Worm (Caenorhabditis elegans) whole organism, L4 larva: Measurements from ENCODE around the gene nhr-175.

Experiments
- F37D6.2 ChIP-seq: sonication (generic microtip); optimal IDR thresholded peaks from 2 replicates; lab custom pipeline; 2016; ENCODE audit warnings: mild to moderate bottlenecking, missing genetic modification characterization, missing compliant biosample characterization
- F49E8.2 ChIP-seq: sonication (generic microtip); optimal IDR thresholded peaks from 2 replicates; lab custom pipeline; 2016; ENCODE audit warnings: missing compliant biosample characterization, mild to moderate bottlenecking, missing genetic modification characterization, borderline replicate concordance
- T20F7.1 ChIP-seq: fragments of 200-800 bp; sonication (Bioruptor generic); optimal IDR thresholded peaks from 2 replicates; lab custom pipeline; 2018; ENCODE audit warnings: mild to moderate bottlenecking, missing genetic modification characterization, missing compliant biosample characterization
- T26A8.4 ChIP-seq: fragments of 200-800 bp; sonication (Bioruptor generic); IDR thresholded peaks from 2 replicates; pipeline ENCODE4 v1.3.6; 2022; ENCODE audit warnings: missing genetic modification characterization, missing compliant biosample characterization
- Y105C5A.15 ChIP-seq: fragments of 200-800 bp; sonication (Bioruptor generic); IDR thresholded peaks from 2 replicates; pipeline ENCODE4 v1.3.6; 2022; ENCODE audit warnings: missing genetic modification characterization, missing compliant biosample characterization
- Y75B8A.6 ChIP-seq: fragments of 200-800 bp; sonication (Bioruptor generic); IDR thresholded peaks from 2 replicates; pipeline ENCODE4 v1.3.6; 2022; ENCODE audit warnings: missing genetic modification reagents, missing genetic modification characterization, missing compliant biosample characterization
- ZK337.2 ChIP-seq: fragments of 200-800 bp; sonication (Bioruptor generic); IDR thresholded peaks from 2 replicates; pipeline ENCODE4 v1.3.6; 2022; ENCODE audit warnings: missing genetic modification reagents, missing genetic modification characterization, missing compliant biosample characterization
- aha-1 ChIP-seq: fragments of 150-350 bp; peaks from one replicate; lab custom pipeline; 2014; ENCODE audit warnings: missing biosample characterization, missing genetic modification characterization
- arid-1 ChIP-seq: fragments of 200-800 bp; sonication (Bioruptor generic); conservative IDR thresholded peaks from 2 replicates; pipeline ENCODE4 v1.3.6; 2022; ENCODE audit warnings: missing genetic modification reagents, missing genetic modification characterization, missing compliant biosample characterization
- attf-4 ChIP-seq: sonication (generic microtip); optimal IDR thresholded peaks from 3 replicates; lab custom pipeline; 2017; ENCODE audit warnings: missing biosample characterization, missing genetic modification characterization
- ceh-20 ChIP-seq: fragments of 200-800 bp; sonication (Bioruptor generic); IDR thresholded peaks from 2 replicates; pipeline ENCODE4 v1.3.6; 2022; ENCODE audit warnings: missing genetic modification reagents, missing genetic modification characterization, missing compliant biosample characterization
- ceh-28 ChIP-seq: fragments of 150-350 bp; optimal IDR thresholded peaks from 2 replicates; lab custom pipeline; 2014; ENCODE audit warnings: missing biosample characterization, missing genetic modification reagents, missing genetic modification characterization
- ceh-44 ChIP-seq: fragments of 200-800 bp; sonication (Bioruptor generic); IDR thresholded peaks from 2 replicates; pipeline ENCODE4 v1.3.6; 2022; ENCODE audit warnings: missing genetic modification reagents, missing genetic modification characterization, missing compliant biosample characterization
- cey-2 ChIP-seq: sonication (generic microtip); optimal IDR thresholded peaks from 3 replicates; lab custom pipeline; 2017; ENCODE audit warnings: missing genetic modification characterization, mild to moderate bottlenecking, missing compliant biosample characterization, antibody characterized with exemption, borderline replicate concordance; ENCODE audit not compliant: insufficient read depth
- ctbp-1 ChIP-seq: fragments of 200-800 bp; sonication (Bioruptor generic); IDR thresholded peaks from 2 replicates; pipeline ENCODE4 v1.3.6; 2022; ENCODE audit warnings: missing genetic modification reagents, missing genetic modification characterization, missing compliant biosample characterization
- daf-12 ChIP-seq: fragments of 150-350 bp; optimal IDR thresholded peaks from 2 replicates; lab custom pipeline; 2014; ENCODE audit warnings: missing biosample characterization, missing genetic modification reagents, missing genetic modification characterization
- duxl-1 ChIP-seq: sonication (generic microtip); optimal IDR thresholded peaks from 2 replicates; lab custom pipeline; 2016; ENCODE audit warnings: mild to moderate bottlenecking, missing genetic modification characterization, moderate library complexity, missing compliant biosample characterization; ENCODE audit not compliant: poor library complexity
- dve-1 ChIP-seq: sonication (generic microtip); optimal IDR thresholded peaks from 2 replicates; lab custom pipeline; 2017; ENCODE audit warnings: antibody characterized with exemption, mild to moderate bottlenecking, missing genetic modification characterization, missing compliant biosample characterization; ENCODE audit not compliant: insufficient read depth
- egl-43 ChIP-seq: fragments of 200-800 bp; sonication (Bioruptor generic); IDR thresholded peaks from 2 replicates; pipeline ENCODE4 v1.3.6; 2022; ENCODE audit warnings: missing genetic modification reagents, missing genetic modification characterization, missing compliant biosample characterization
- fkh-10 ChIP-seq: fragments of 150-350 bp; optimal IDR thresholded peaks from 2 replicates; lab custom pipeline; 2014; ENCODE audit warnings: missing biosample characterization, missing genetic modification reagents, missing genetic modification characterization
- fos-1 ChIP-seq: fragments of 150-350 bp; optimal IDR thresholded peaks from 2 replicates; lab custom pipeline; 2014; ENCODE audit warnings: missing biosample characterization, missing genetic modification characterization
- gei-8 ChIP-seq: fragments of 200-800 bp; sonication (Bioruptor generic); optimal IDR thresholded peaks from 2 replicates; lab custom pipeline; 2018; ENCODE audit warnings: mild to moderate bottlenecking, missing genetic modification characterization, missing compliant biosample characterization
- hlh-11 ChIP-seq: fragments of 200-800 bp; sonication (Bioruptor generic); optimal IDR thresholded peaks from 2 replicates; lab custom pipeline; 2018; ENCODE audit warnings: mild to moderate bottlenecking, missing genetic modification characterization, missing compliant biosample characterization
- lin-1 ChIP-seq: fragments of 200-800 bp; sonication (Bioruptor generic); IDR thresholded peaks from 2 replicates; pipeline ENCODE4 v1.3.6; 2022; ENCODE audit warnings: missing genetic modification reagents, missing genetic modification characterization, missing compliant biosample characterization
- lin-29 ChIP-seq: fragments of 200-800 bp; sonication (Bioruptor generic); IDR thresholded peaks from 2 replicates; pipeline ENCODE4 v1.3.6; 2022; ENCODE audit warnings: missing genetic modification reagents, missing genetic modification characterization, missing compliant biosample characterization
- lin-39 ChIP-seq: fragments of 150-350 bp; optimal IDR thresholded peaks from 2 replicates; lab custom pipeline; 2014; ENCODE audit warnings: missing biosample characterization, missing genetic modification reagents, missing genetic modification characterization
- lir-3 ChIP-seq: sonication (generic microtip); optimal IDR thresholded peaks from 2 replicates; lab custom pipeline; 2016; ENCODE audit warnings: mild to moderate bottlenecking, missing genetic modification characterization, missing compliant biosample characterization
- lsy-2 ChIP-seq, 2 experiments: fragments of 150-350 bp in 1 of 2; sonication (generic microtip) in 1 of 2; optimal IDR thresholded peaks; 2 replicates each; lab custom pipeline; 2014 to 2017; ENCODE audit warnings: missing biosample characterization in 2 of 2, missing genetic modification characterization in 2 of 2
- mdl-1 ChIP-seq, 2 experiments: fragments of 150-350 bp in 1 of 2; sonication (generic microtip) in 1 of 2; optimal IDR thresholded peaks; 2 replicates each; lab custom pipeline; 2014 to 2017; ENCODE audit warnings: missing biosample characterization in 2 of 2, missing genetic modification characterization in 2 of 2
- mdt-29 ChIP-seq: fragments of 200-800 bp; sonication (Bioruptor generic); IDR thresholded peaks from 2 replicates; pipeline ENCODE4 v1.3.6; 2022; ENCODE audit warnings: missing genetic modification reagents, missing genetic modification characterization, missing compliant biosample characterization
- mes-2 ChIP-seq: sonication (generic microtip); optimal IDR thresholded peaks from 2 replicates; lab custom pipeline; 2016; ENCODE audit warnings: missing genotype, mild to moderate bottlenecking, missing genetic modification characterization, missing compliant biosample characterization; ENCODE audit not compliant: poor library complexity, severe bottlenecking
- mxl-2 ChIP-seq: fragments of 200-800 bp; sonication (Bioruptor generic); conservative IDR thresholded peaks from 2 replicates; pipeline ENCODE4 v1.3.6; 2022; ENCODE audit warnings: missing genetic modification reagents, missing genetic modification characterization, missing compliant biosample characterization
- nhr-10 ChIP-seq: fragments of 150-350 bp; optimal IDR thresholded peaks from 2 replicates; lab custom pipeline; 2014; ENCODE audit warnings: missing biosample characterization, missing genetic modification characterization
- nhr-111 ChIP-seq: fragments of 200-800 bp; sonication (Bioruptor generic); optimal IDR thresholded peaks from 2 replicates; lab custom pipeline; 2018; ENCODE audit warnings: mild to moderate bottlenecking, missing genetic modification characterization, missing compliant biosample characterization
- nhr-25 ChIP-seq: sonication (generic microtip); optimal IDR thresholded peaks from 2 replicates; lab custom pipeline; 2017; ENCODE audit warnings: missing genetic modification characterization, mild to moderate bottlenecking, missing compliant biosample characterization, antibody characterized with exemption, moderate library complexity, borderline replicate concordance; ENCODE audit not compliant: insufficient read depth
- nhr-28 ChIP-seq: fragments of 150-350 bp; optimal IDR thresholded peaks from 2 replicates; lab custom pipeline; 2014; ENCODE audit warnings: missing biosample characterization, missing genetic modification characterization
- nhr-41 ChIP-seq: fragments of 200-800 bp; sonication (Bioruptor generic); IDR thresholded peaks from 2 replicates; pipeline ENCODE4 v1.3.6; 2022; ENCODE audit warnings: missing genetic modification reagents, missing genetic modification characterization, missing compliant biosample characterization
- nhr-48 ChIP-seq: sonication (generic microtip); optimal IDR thresholded peaks from 2 replicates; lab custom pipeline; 2016; ENCODE audit warnings: mild to moderate bottlenecking, missing genetic modification characterization, missing compliant biosample characterization
- nhr-6 ChIP-seq: fragments of 150-350 bp; optimal IDR thresholded peaks from 2 replicates; lab custom pipeline; 2014; ENCODE audit warnings: missing biosample characterization, missing genetic modification characterization
- pha-4 ChIP-seq, 2 experiments: fragments of 150-350 bp in 1 of 2; fragments of 200-800 bp in 1 of 2; sonication (Bioruptor generic) in 1 of 2; IDR thresholded peaks in 1 of 2; optimal IDR thresholded peaks in 1 of 2; 2 replicates each; pipeline versions ENCODE4 v1.3.6 to Lab custom; 2014 to 2022; ENCODE audit warnings: missing genetic modification characterization in 2 of 2, missing genetic modification reagents in 2 of 2, missing biosample characterization in 1 of 2, missing compliant biosample characterization in 1 of 2
- php-3 ChIP-seq: fragments of 200-800 bp; sonication (Bioruptor generic); IDR thresholded peaks from 2 replicates; pipeline ENCODE4 v1.3.6; 2022; ENCODE audit warnings: missing genetic modification reagents, missing genetic modification characterization, missing compliant biosample characterization
- rbr-2 ChIP-seq: sonication (generic microtip); optimal IDR thresholded peaks from 2 replicates; lab custom pipeline; 2016; ENCODE audit warnings: missing genotype, missing genetic modification characterization, missing compliant biosample characterization
- skn-1 ChIP-seq: fragments of 150-350 bp; optimal IDR thresholded peaks from 2 replicates; lab custom pipeline; 2014; ENCODE audit warnings: missing biosample characterization, missing genetic modification characterization
- snpc-1.2 ChIP-seq: fragments of 200-800 bp; sonication (Bioruptor generic); IDR thresholded peaks from 2 replicates; pipeline ENCODE4 v1.3.6; 2022; ENCODE audit warnings: missing genetic modification reagents, missing genetic modification characterization, missing compliant biosample characterization
- snpc-4 ChIP-seq: fragments of 150-350 bp; optimal IDR thresholded peaks from 2 replicates; lab custom pipeline; 2014; ENCODE audit warnings: missing biosample characterization, missing genetic modification characterization
- tag-97 ChIP-seq: fragments of 200-800 bp; sonication (Bioruptor generic); IDR thresholded peaks from 2 replicates; pipeline ENCODE4 v1.3.6; 2022; ENCODE audit warnings: missing genetic modification characterization, missing compliant biosample characterization
- tra-1 ChIP-seq: fragments of 200-800 bp; sonication (Bioruptor generic); IDR thresholded peaks from 2 replicates; pipeline ENCODE4 v1.3.6; 2022; ENCODE audit warnings: missing genetic modification reagents, missing genetic modification characterization, missing compliant biosample characterization
- zag-1 ChIP-seq: fragments of 150-350 bp; optimal IDR thresholded peaks from 2 replicates; lab custom pipeline; 2014; ENCODE audit warnings: missing biosample characterization, missing genetic modification characterization
- zfp-2 ChIP-seq: sonication (generic microtip); optimal IDR thresholded peaks from 2 replicates; lab custom pipeline; 2016; ENCODE audit warnings: mild to moderate bottlenecking, missing genetic modification characterization, missing compliant biosample characterization
- ztf-7 ChIP-seq: fragments of 150-350 bp; optimal IDR thresholded peaks from 2 replicates; lab custom pipeline; 2014; ENCODE audit warnings: missing biosample characterization, missing genetic modification characterization

The nhr-175 gene

ce11 chrV:13909400-13909799 lies 42.9 kb downstream of the nhr-175 start, which contains the start of gene C06B3.7 (continued):
- TF ChIP-seq mes-2 (tag; lab: Kevin White, UChicago) = no peak
- no peak for TF ChIP-seq gei-8
- peak; percentile 30; the same call in 1 of the 2 replicates for TF ChIP-seq pha-4 (GFP tag; IDR thresholded peaks at IDR 0.05; lab: Robert Waterston, UW)
- TF ChIP-seq pha-4 (tag; optimal IDR thresholded peaks at IDR 0.05; lab: Kevin White, UChicago) = peak; percentile 41
- TF ChIP-seq php-3 (GFP tag; lab: Robert Waterston, UW) = peak; percentile 92
- TF ChIP-seq egl-43 = no peak
- no peak for TF ChIP-seq ctbp-1 (GFP tag; lab: Robert Waterston, UW)
- no peak for TF ChIP-seq ceh-28
- TF ChIP-seq fos-1 (tag; lab: Kevin White, UChicago) = peak; percentile 73
- TF ChIP-seq fkh-10 (GFP tag; lab: Kevin White, UChicago) = no peak
- no peak for TF ChIP-seq skn-1 (tag; lab: Kevin White, UChicago)
- TF ChIP-seq lin-39 (tag; lab: Kevin White, UChicago) = no peak
- peak; percentile 95 for TF ChIP-seq dve-1 (tag; lab: Kevin White, UChicago)
- TF ChIP-seq ceh-44 (GFP tag; lab: Robert Waterston, UW) = no peak
- peak; percentile 91 for TF ChIP-seq nhr-6
- peak; percentile 78 for TF ChIP-seq nhr-10
- TF ChIP-seq nhr-48 (tag; lab: Kevin White, UChicago) = peak; percentile 75
- TF ChIP-seq lsy-2 (tag; optimal IDR thresholded peaks at IDR 0.05; lab: Kevin White, UChicago) = peak; percentile 63 to 88
- no peak for TF ChIP-seq Y105C5A.15
- peak; percentile 16; the same call in 1 of the 2 replicates for TF ChIP-seq lin-1
- TF ChIP-seq ztf-7 (tag; lab: Kevin White, UChicago) = peak; percentile 49
- peak; percentile 67 for TF ChIP-seq T20F7.1 (GFP tag; lab: Kevin White, UChicago)
- no peak for TF ChIP-seq snpc-1.2 (GFP tag; lab: Robert Waterston, UW)
- TF ChIP-seq lir-3 (tag; lab: Kevin White, UChicago) = no peak
- no peak for TF ChIP-seq mxl-2 (GFP tag; lab: Robert Waterston, UW)
- TF ChIP-seq F49E8.2 = no peak
- no peak for TF ChIP-seq tag-97
- TF ChIP-seq F37D6.2 = no peak
- TF ChIP-seq zfp-2 (tag; lab: Kevin White, UChicago) = no peak
- no peak for TF ChIP-seq lin-29 (GFP tag; lab: Robert Waterston, UW)
- TF ChIP-seq ZK337.2 = no peak
- no peak for TF ChIP-seq snpc-4 (tag; lab: Kevin White, UChicago)
- peak; percentile 96 for TF ChIP-seq hlh-11 (tag; lab: Kevin White, UChicago)
- TF ChIP-seq daf-12 = no peak
- peak; percentile 78 for TF ChIP-seq mdt-29
- TF ChIP-seq aha-1 (tag; lab: Kevin White, UChicago) = peak; percentile 99
- TF ChIP-seq rbr-2 (tag; lab: Kevin White, UChicago) = no peak
- TF ChIP-seq Y75B8A.6 = no peak
- TF ChIP-seq arid-1 (GFP tag; lab: Robert Waterston, UW) = no peak
- no peak for TF ChIP-seq nhr-41
- no peak for TF ChIP-seq nhr-111 (GFP tag; lab: Kevin White, UChicago)
- no peak for TF ChIP-seq duxl-1
- no peak for TF ChIP-seq ceh-20 (GFP tag; lab: Robert Waterston, UW)
- TF ChIP-seq attf-4 = no peak
- peak; percentile 36 to 93 for TF ChIP-seq mdl-1 (tag; optimal IDR thresholded peaks at IDR 0.05; lab: Kevin White, UChicago)
- TF ChIP-seq nhr-28 = peak; percentile 95
- peak; percentile 52 for TF ChIP-seq nhr-25 (tag; lab: Kevin White, UChicago)
- TF ChIP-seq cey-2 (tag; lab: Kevin White, UChicago) = peak; percentile 65
- no peak for TF ChIP-seq zag-1
- peak; percentile 62; the same call in 1 of the 2 replicates for TF ChIP-seq tra-1 (GFP tag; lab: Robert Waterston, UW)
- TF ChIP-seq T26A8.4 = 0 out of 2 replicates have a peak, but pooled peaks have one; percentile 29
